Fruit fly (Drosophila melanogaster) whole organism, prepupa: ENCODE data around the gene TwdlG.

Experiments used
- CG16779 ChIP-seq: fragments of 200-800 bp; sonication (Bioruptor generic); optimal IDR thresholded peaks from 3 replicates; lab custom pipeline; 2017; ENCODE audit warnings: missing biosample characterization, mild to moderate bottlenecking, missing genetic modification characterization
- CG4318 ChIP-seq: fragments of 200-800 bp; sonication (Bioruptor generic); optimal IDR thresholded peaks from 3 replicates; lab custom pipeline; 2017; ENCODE audit warnings: missing biosample characterization, mild to moderate bottlenecking, missing genetic modification characterization
- CG6854 ChIP-seq: fragments of 200-800 bp; sonication (Bioruptor generic); optimal IDR thresholded peaks from 2 replicates; lab custom pipeline; 2017; ENCODE audit warnings: missing biosample characterization, mild to moderate bottlenecking, missing genetic modification characterization
- Hr4 ChIP-seq: fragments of 200-800 bp; sonication (Bioruptor generic); optimal IDR thresholded peaks from 3 replicates; lab custom pipeline; 2016; ENCODE audit warnings: missing biosample characterization, missing genetic modification characterization
- OdsH ChIP-seq: fragments of 200-800 bp; sonication (Bioruptor generic); optimal IDR thresholded peaks from 3 replicates; lab custom pipeline; 2016; ENCODE audit warnings: missing biosample characterization, missing genetic modification characterization
- acj6 ChIP-seq: fragments of 200-800 bp; sonication (Bioruptor generic); optimal IDR thresholded peaks from 3 replicates; lab custom pipeline; 2016; ENCODE audit warnings: missing biosample characterization, missing genetic modification characterization

DNA sequence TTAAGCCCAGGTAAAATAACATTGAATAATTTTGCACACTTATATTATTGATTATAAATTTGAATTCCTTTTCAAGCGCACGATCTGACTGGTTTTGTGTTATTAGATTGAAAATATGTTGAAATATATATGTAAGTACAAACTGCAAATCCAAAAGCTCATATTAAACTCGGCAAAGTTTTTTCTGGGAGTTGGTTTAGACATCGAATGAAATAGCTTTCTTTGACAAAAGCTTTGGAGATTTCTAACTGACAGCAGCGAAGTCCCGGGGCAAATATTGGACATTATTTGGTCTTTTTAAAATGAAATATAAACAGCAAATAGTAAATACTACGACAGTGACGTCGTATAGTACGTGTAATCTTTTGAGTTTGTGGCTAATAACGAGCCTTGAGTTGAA lies at the start of gene TwdlG:
- TF ChIP-seq CG6854 (GFP tag; lab: Kevin White, UChicago), result no peak
- no peak for TF ChIP-seq Hr4 (GFP tag; lab: Kevin White, UChicago)
- no peak for TF ChIP-seq OdsH (GFP tag; lab: Kevin White, UChicago)
- no peak for TF ChIP-seq acj6
- TF ChIP-seq CG4318 (GFP tag; lab: Kevin White, UChicago), result no peak
- no peak for TF ChIP-seq CG16779 (tag; lab: Kevin White, UChicago)
